Fruit fly (Drosophila melanogaster) whole organism, prepupa: ENCODE measurements around the gene CG6345.

Experiments
- Blimp-1 ChIP-seq: fragments of 200-800 bp; sonication (Bioruptor generic); optimal IDR thresholded peaks from 3 replicates; lab custom pipeline; 2017; ENCODE audit warnings: missing biosample characterization, missing genetic modification characterization, mild to moderate bottlenecking, moderate library complexity, missing genetic modification reagents
- CG32006 ChIP-seq: fragments of 200-800 bp; sonication (Bioruptor generic); optimal IDR thresholded peaks from 3 replicates; lab custom pipeline; 2017; ENCODE audit warnings: missing biosample characterization, mild to moderate bottlenecking, missing genetic modification characterization
- CG34406 ChIP-seq: fragments of 200-800 bp; sonication (Bioruptor generic); optimal IDR thresholded peaks from 3 replicates; lab custom pipeline; 2016; ENCODE audit warnings: missing biosample characterization, missing genetic modification characterization
- CG4318 ChIP-seq: fragments of 200-800 bp; sonication (Bioruptor generic); optimal IDR thresholded peaks from 3 replicates; lab custom pipeline; 2017; ENCODE audit warnings: missing biosample characterization, mild to moderate bottlenecking, missing genetic modification characterization
- CG8319 ChIP-seq: fragments of 200-800 bp; sonication (Bioruptor generic); optimal IDR thresholded peaks from 3 replicates; lab custom pipeline; 2016; ENCODE audit warnings: missing biosample characterization, missing genetic modification characterization
- CG9139 ChIP-seq: fragments of 200-800 bp; sonication (Bioruptor generic); optimal IDR thresholded peaks from 3 replicates; lab custom pipeline; 2017; ENCODE audit warnings: missing biosample characterization, mild to moderate bottlenecking, missing genetic modification characterization
- Ets96B ChIP-seq: fragments of 200-800 bp; optimal IDR thresholded peaks from 2 replicates; lab custom pipeline; 2019; ENCODE audit warnings: missing biosample characterization, mild to moderate bottlenecking, missing genetic modification characterization, moderate library complexity
- Hr39 ChIP-seq: fragments of 200-800 bp; sonication (Bioruptor generic); optimal IDR thresholded peaks from 2 replicates; lab custom pipeline; 2016; ENCODE audit warnings: missing biosample characterization, missing genetic modification characterization
- Lpt ChIP-seq: fragments of 200-800 bp; sonication (Bioruptor generic); optimal IDR thresholded peaks from 3 replicates; lab custom pipeline; 2016; ENCODE audit warnings: missing biosample characterization, missing genetic modification characterization
- esn ChIP-seq: fragments of 200-800 bp; sonication (Bioruptor generic); optimal IDR thresholded peaks from 2 replicates; lab custom pipeline; 2016; ENCODE audit warnings: missing biosample characterization, mild to moderate bottlenecking, missing genetic modification characterization, moderate library complexity
- lz ChIP-seq: fragments of 200-800 bp; sonication (Bioruptor generic); optimal IDR thresholded peaks from 3 replicates; lab custom pipeline; 2016; ENCODE audit warnings: missing biosample characterization, missing genetic modification characterization
- pdm3 ChIP-seq: fragments of 200-800 bp; sonication (Bioruptor generic); optimal IDR thresholded peaks from 3 replicates; lab custom pipeline; 2016; ENCODE audit warnings: missing biosample characterization, missing genetic modification characterization

dm6 chr3R:10433408-10433980, 17.6 kb upstream of the CG6345 start:
- TF ChIP-seq Lpt (GFP tag; lab: Kevin White, UChicago) (no peak), CG9139 (GFP tag; lab: Kevin White, UChicago) (no peak), Hr39 (GFP tag; lab: Kevin White, UChicago) (no peak), lz (GFP tag; lab: Kevin White, UChicago) (no peak), CG4318 (GFP tag; lab: Kevin White, UChicago) (no peak), CG32006 (GFP tag; lab: Kevin White, UChicago) (no peak), CG34406 (GFP tag; lab: Kevin White, UChicago) (no peak), CG8319 (no peak), Blimp-1 (no peak), esn (no peak), pdm3 (GFP tag; lab: Kevin White, UChicago) (no peak), Ets96B (tag; lab: Kevin White, UChicago) (no peak)
